Worm (Caenorhabditis elegans) whole organism, L4/young adult: ENCODE results near the gene F49F1.2.

Source experiments
- W03F9.2 ChIP-seq: fragments of 150-350 bp; optimal IDR thresholded peaks from 2 replicates; lab custom pipeline; 2014; ENCODE audit warnings: missing biosample characterization, missing genetic modification characterization
- him-1 ChIP-seq: sonication (generic microtip); optimal IDR thresholded peaks from 2 replicates; lab custom pipeline; 2016; ENCODE audit warnings: missing genotype, missing genetic modification reagents, missing genetic modification characterization, missing compliant biosample characterization

DNA sequence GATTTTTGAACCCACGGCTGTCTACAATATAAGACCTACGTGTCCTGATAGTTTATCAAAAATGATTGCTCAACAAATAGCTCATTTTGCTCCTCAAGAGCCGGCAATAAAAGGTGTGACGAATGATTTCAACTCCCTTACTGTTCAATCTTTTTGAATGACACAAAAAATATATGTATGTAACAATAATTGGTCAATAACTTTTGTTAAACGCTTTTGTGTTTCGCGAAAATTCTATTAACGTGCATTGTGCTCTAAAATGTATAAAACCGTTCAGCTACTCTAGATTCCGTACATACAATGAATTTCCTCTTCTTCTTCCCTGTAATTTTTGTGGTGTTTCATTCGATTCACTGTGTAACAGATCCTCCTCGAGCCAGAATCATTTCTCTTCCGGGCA, 36.2 kb upstream of the F49F1.2 start, which contains the start of gene C35B1.4:
- no peak for TF ChIP-seq W03F9.2 (tag; lab: Kevin White, UChicago)
- no peak for TF ChIP-seq him-1 (tag; lab: Kevin White, UChicago)
